Worm (Caenorhabditis elegans) whole organism, young adult: ENCODE results near the gene Y75B12B.11.

Source experiments
- B0019.2 ChIP-seq: fragments of 200-800 bp; sonication (Bioruptor generic); conservative IDR thresholded peaks from 2 replicates; pipeline ENCODE4 v1.3.6; 2022; ENCODE audit warnings: missing genetic modification reagents, missing genetic modification characterization, missing compliant biosample characterization
- B0261.1 ChIP-seq: sonication (generic microtip); optimal IDR thresholded peaks from 2 replicates; lab custom pipeline; 2016; ENCODE audit warnings: mild to moderate bottlenecking, missing genetic modification characterization, moderate library complexity, missing compliant biosample characterization
- C06A6.2 ChIP-seq: fragments of 200-800 bp; sonication (Bioruptor generic); conservative IDR thresholded peaks from 2 replicates; pipeline ENCODE4 v1.3.6; 2022; ENCODE audit warnings: missing genetic modification characterization, missing compliant biosample characterization
- D2030.7 ChIP-seq: fragments of 200-800 bp; sonication (Bioruptor generic); IDR thresholded peaks from 2 replicates; pipeline ENCODE4 v1.3.6; 2022; ENCODE audit warnings: missing genetic modification reagents, missing genetic modification characterization, missing compliant biosample characterization
- F10E7.11 ChIP-seq: sonication (generic microtip); optimal IDR thresholded peaks from 2 replicates; lab custom pipeline; 2017; ENCODE audit warnings: mild to moderate bottlenecking, missing genetic modification characterization, moderate library complexity, missing compliant biosample characterization
- F22D6.2 ChIP-seq: sonication (generic microtip); optimal IDR thresholded peaks from 2 replicates; lab custom pipeline; 2016; ENCODE audit warnings: mild to moderate bottlenecking, missing genetic modification characterization, missing compliant biosample characterization
- F49E8.2 ChIP-seq: sonication (generic microtip); optimal IDR thresholded peaks from 3 replicates; lab custom pipeline; 2017; ENCODE audit warnings: missing genetic modification characterization, mild to moderate bottlenecking, missing compliant biosample characterization, antibody characterized with exemption, moderate library complexity; ENCODE audit not compliant: insufficient read depth
- F57C9.4 ChIP-seq: sonication (generic microtip); optimal IDR thresholded peaks from 2 replicates; lab custom pipeline; 2017; ENCODE audit warnings: mild to moderate bottlenecking, missing genetic modification characterization, missing compliant biosample characterization
- K12H6.12 ChIP-seq: fragments of 200-800 bp; sonication (Bioruptor generic); optimal IDR thresholded peaks from 2 replicates; lab custom pipeline; 2018; ENCODE audit warnings: mild to moderate bottlenecking, missing genetic modification characterization, missing compliant biosample characterization
- T26A5.8 ChIP-seq: sonication (generic microtip); optimal IDR thresholded peaks from 2 replicates; lab custom pipeline; 2016; ENCODE audit warnings: missing genetic modification characterization, missing compliant biosample characterization
- Y79H2A.3 ChIP-seq: fragments of 200-800 bp; sonication (Bioruptor generic); conservative IDR thresholded peaks from 2 replicates; pipeline ENCODE4 v1.3.6; 2022; ENCODE audit warnings: missing genetic modification reagents, missing genetic modification characterization, missing compliant biosample characterization
- akir-1 ChIP-seq: fragments of 200-800 bp; sonication (Bioruptor generic); optimal IDR thresholded peaks from 2 replicates; lab custom pipeline; 2018; ENCODE audit warnings: mild to moderate bottlenecking, missing genetic modification characterization, moderate library complexity, missing compliant biosample characterization
- atf-7 ChIP-seq: sonication (generic microtip); optimal IDR thresholded peaks from 2 replicates; lab custom pipeline; 2017; ENCODE audit warnings: mild to moderate bottlenecking, missing genetic modification characterization, missing compliant biosample characterization
- athp-1 ChIP-seq: sonication (generic microtip); optimal IDR thresholded peaks from 2 replicates; lab custom pipeline; 2017; ENCODE audit warnings: mild to moderate bottlenecking, missing genetic modification characterization, missing compliant biosample characterization
- attf-3 ChIP-seq: fragments of 200-800 bp; sonication (Bioruptor generic); conservative IDR thresholded peaks from 2 replicates; pipeline ENCODE4 v1.3.6; 2022; ENCODE audit warnings: missing genetic modification reagents, missing genetic modification characterization, missing compliant biosample characterization
- attf-5 ChIP-seq: fragments of 200-800 bp; sonication (Bioruptor generic); optimal IDR thresholded peaks from 2 replicates; lab custom pipeline; 2018; ENCODE audit warnings: mild to moderate bottlenecking, missing genetic modification characterization, missing compliant biosample characterization
- bed-1 ChIP-seq: fragments of 200-800 bp; sonication (Bioruptor generic); IDR thresholded peaks from 2 replicates; pipeline ENCODE4 v1.3.6; 2022; ENCODE audit warnings: missing genetic modification reagents, missing genetic modification characterization, missing compliant biosample characterization
- bed-2 ChIP-seq: fragments of 200-800 bp; sonication (Bioruptor generic); IDR thresholded peaks from 2 replicates; pipeline ENCODE4 v1.3.6; 2022; ENCODE audit warnings: missing genetic modification reagents, missing genetic modification characterization, missing compliant biosample characterization
- cebp-1 ChIP-seq, 2 experiments: fragments of 200-800 bp in 1 of 2; sonication (Bioruptor generic) in 1 of 2; sonication (generic microtip) in 1 of 2; IDR thresholded peaks in 1 of 2; optimal IDR thresholded peaks in 1 of 2; 2 replicates each; pipeline versions ENCODE4 v1.3.6 to Lab custom; 2017 to 2022; ENCODE audit warnings: missing compliant biosample characterization in 2 of 2, missing genetic modification characterization in 2 of 2, mild to moderate bottlenecking in 1 of 2, missing genetic modification reagents in 1 of 2, moderate library complexity in 1 of 2
- ceh-40 ChIP-seq: fragments of 200-800 bp; sonication (Bioruptor generic); IDR thresholded peaks from 2 replicates; pipeline ENCODE4 v1.3.6; 2022; ENCODE audit warnings: missing genetic modification characterization, missing compliant biosample characterization
- ceh-58 ChIP-seq: fragments of 200-800 bp; sonication (Bioruptor generic); IDR thresholded peaks from 2 replicates; pipeline ENCODE4 v1.3.6; 2022; ENCODE audit warnings: missing genetic modification characterization, missing compliant biosample characterization
- ceh-79 ChIP-seq: sonication (generic microtip); optimal IDR thresholded peaks from 2 replicates; lab custom pipeline; 2017; ENCODE audit warnings: mild to moderate bottlenecking, missing genetic modification characterization, missing compliant biosample characterization
- chd-7 ChIP-seq: sonication (generic microtip); optimal IDR thresholded peaks from 2 replicates; lab custom pipeline; 2016; ENCODE audit warnings: mild to moderate bottlenecking, missing genetic modification characterization, moderate library complexity, missing compliant biosample characterization
- egl-18 ChIP-seq: fragments of 200-800 bp; sonication (Bioruptor generic); IDR thresholded peaks from 2 replicates; pipeline ENCODE4 v1.3.6; 2022; ENCODE audit warnings: missing genetic modification reagents, missing genetic modification characterization, missing compliant biosample characterization
- ets-4 ChIP-seq: fragments of 200-800 bp; sonication (Bioruptor generic); optimal IDR thresholded peaks from 2 replicates; lab custom pipeline; 2018; ENCODE audit warnings: mild to moderate bottlenecking, missing genetic modification characterization, missing compliant biosample characterization
- fkh-3 ChIP-seq: sonication (generic microtip); optimal IDR thresholded peaks from 2 replicates; lab custom pipeline; 2016; ENCODE audit warnings: mild to moderate bottlenecking, missing genetic modification characterization, missing compliant biosample characterization
- gei-17 ChIP-seq: fragments of 200-800 bp; sonication (Bioruptor generic); optimal IDR thresholded peaks from 2 replicates; lab custom pipeline; 2018; ENCODE audit warnings: mild to moderate bottlenecking, missing genetic modification characterization, missing compliant biosample characterization
- him-1 ChIP-seq: sonication (generic microtip); optimal IDR thresholded peaks from 2 replicates; lab custom pipeline; 2016; ENCODE audit warnings: missing genotype, missing genetic modification reagents, missing genetic modification characterization, missing compliant biosample characterization
- hlh-12 ChIP-seq: sonication (generic microtip); optimal IDR thresholded peaks from 2 replicates; lab custom pipeline; 2016; ENCODE audit warnings: missing genetic modification characterization, missing compliant biosample characterization
- hlh-26 ChIP-seq: fragments of 200-800 bp; sonication (Bioruptor generic); conservative IDR thresholded peaks from 2 replicates; pipeline ENCODE4 v1.3.6; 2022; ENCODE audit warnings: missing genetic modification reagents, missing genetic modification characterization, missing compliant biosample characterization
- hrde-1 ChIP-seq: sonication (generic microtip); optimal IDR thresholded peaks from 2 replicates; lab custom pipeline; 2016; ENCODE audit warnings: missing genetic modification characterization, mild to moderate bottlenecking, missing compliant biosample characterization, moderate library complexity, missing genotype, missing genetic modification reagents, borderline replicate concordance
- lin-35 ChIP-seq, 3 experiments: fragments of 150-350 bp in 2 of 3; sonication (generic microtip) in 1 of 3; optimal IDR thresholded peaks; 2 replicates each; lab custom pipeline; 2014 to 2018; ENCODE audit warnings: missing biosample characterization in 3 of 3, missing genetic modification characterization in 3 of 3, missing genetic modification reagents in 3 of 3
- madf-8 ChIP-seq: fragments of 200-800 bp; sonication (Bioruptor generic); conservative IDR thresholded peaks from 2 replicates; pipeline ENCODE4 v1.3.6; 2022; ENCODE audit warnings: missing genetic modification reagents, missing genetic modification characterization, missing compliant biosample characterization
- mes-4 ChIP-seq: sonication (generic microtip); optimal IDR thresholded peaks from 2 replicates; lab custom pipeline; 2016; ENCODE audit warnings: missing genotype, missing genetic modification characterization, missing compliant biosample characterization
- nfya-2 ChIP-seq: fragments of 200-800 bp; sonication (Bioruptor generic); IDR thresholded peaks from 2 replicates; pipeline ENCODE4 v1.3.6; 2022; ENCODE audit warnings: missing genetic modification reagents, missing genetic modification characterization, missing compliant biosample characterization
- nhr-179 ChIP-seq: sonication (generic microtip); optimal IDR thresholded peaks from 2 replicates; lab custom pipeline; 2016; ENCODE audit warnings: mild to moderate bottlenecking, missing genetic modification characterization, missing compliant biosample characterization
- nhr-27 ChIP-seq: fragments of 200-800 bp; sonication (Bioruptor generic); optimal IDR thresholded peaks from 2 replicates; lab custom pipeline; 2018; ENCODE audit warnings: mild to moderate bottlenecking, missing genetic modification characterization, moderate library complexity, missing compliant biosample characterization
- rpc-1 ChIP-seq, 2 experiments: fragments of 150-350 bp in 1 of 2; sonication (generic microtip) in 1 of 2; optimal IDR thresholded peaks; 2 replicates each; lab custom pipeline; 2014 to 2018; ENCODE audit warnings: missing biosample characterization in 1 of 2, missing genetic modification characterization in 1 of 2, missing genetic modification reagents in 1 of 2, missing genotype in 1 of 2
- sea-2 ChIP-seq: fragments of 200-800 bp; sonication (Bioruptor generic); IDR thresholded peaks from 2 replicates; pipeline ENCODE4 v1.3.6; 2022; ENCODE audit warnings: missing genetic modification characterization, missing compliant biosample characterization
- snpc-1.1 ChIP-seq: sonication (generic microtip); optimal IDR thresholded peaks from 2 replicates; lab custom pipeline; 2017; ENCODE audit warnings: missing genetic modification characterization, mild to moderate bottlenecking, missing compliant biosample characterization, antibody characterized with exemption, moderate library complexity, missing genotype, missing genetic modification reagents; ENCODE audit not compliant: insufficient read depth
- snpc-3.4 ChIP-seq: sonication (generic microtip); optimal IDR thresholded peaks from 2 replicates; lab custom pipeline; 2017; ENCODE audit warnings: missing genetic modification characterization, mild to moderate bottlenecking, missing compliant biosample characterization, antibody characterized with exemption, moderate library complexity, missing genotype, missing genetic modification reagents
- tlf-1 ChIP-seq: fragments of 200-800 bp; sonication (Bioruptor generic); optimal IDR thresholded peaks from 2 replicates; lab custom pipeline; 2018; ENCODE audit warnings: mild to moderate bottlenecking, missing genetic modification characterization, missing compliant biosample characterization
- unc-130 ChIP-seq: sonication (generic microtip); optimal IDR thresholded peaks from 2 replicates; lab custom pipeline; 2016; ENCODE audit warnings: missing genetic modification reagents, missing genetic modification characterization, missing compliant biosample characterization
- ztf-18 ChIP-seq: sonication (generic microtip); optimal IDR thresholded peaks from 2 replicates; lab custom pipeline; 2016; ENCODE audit warnings: missing genotype, mild to moderate bottlenecking, missing genetic modification characterization, missing compliant biosample characterization
- ztf-25 ChIP-seq: fragments of 200-800 bp; sonication (Bioruptor generic); IDR thresholded peaks from 2 replicates; pipeline ENCODE4 v1.3.6; 2022; ENCODE audit warnings: missing genetic modification reagents, missing genetic modification characterization, missing compliant biosample characterization
- ztf-28 ChIP-seq: fragments of 200-800 bp; sonication (Bioruptor generic); IDR thresholded peaks from 2 replicates; pipeline ENCODE4 v1.3.6; 2022; ENCODE audit warnings: missing genetic modification reagents, missing genetic modification characterization, missing compliant biosample characterization
- ztf-3 ChIP-seq: fragments of 200-800 bp; sonication (Bioruptor generic); optimal IDR thresholded peaks from 2 replicates; lab custom pipeline; 2018; ENCODE audit warnings: mild to moderate bottlenecking, missing genetic modification characterization, missing compliant biosample characterization

Gene Y75B12B.11

ce11 chrV:15190903-15191302 is at the start of gene Y75B12B.11 (continued):
- peak; percentile 95 for TF ChIP-seq mes-4
- TF ChIP-seq F10E7.11, result peak; percentile 76
- peak; percentile 71 for TF ChIP-seq madf-8 (GFP tag; lab: Robert Waterston, UW)
- peak; percentile 97 for TF ChIP-seq B0261.1
- peak; percentile 68 for TF ChIP-seq gei-17
- TF ChIP-seq hrde-1 (tag; lab: Kevin White, UChicago), result peak; percentile 97
- peak; percentile 97 for TF ChIP-seq chd-7 (tag; lab: Kevin White, UChicago)
- TF ChIP-seq T26A5.8, result peak; percentile 98
- peak; percentile 87 for TF ChIP-seq ets-4 (GFP tag; lab: Kevin White, UChicago)
- peak; percentile 83 for TF ChIP-seq K12H6.12 (tag; lab: Kevin White, UChicago)
- peak; percentile 93 for TF ChIP-seq fkh-3 (tag; lab: Kevin White, UChicago)
- TF ChIP-seq Y79H2A.3 (GFP tag; lab: Robert Waterston, UW), result peak; percentile 91
- TF ChIP-seq hlh-12 (tag; lab: Kevin White, UChicago), result peak; percentile 80
- TF ChIP-seq ceh-79, result peak; percentile 97
- peak; percentile 94; the same call in 1 of the 2 replicates for TF ChIP-seq bed-1 (GFP tag; lab: Robert Waterston, UW)
- peak; percentile 46 for TF ChIP-seq ztf-3 (GFP tag; lab: Kevin White, UChicago)
- peak; percentile 90; the same call in 1 of the 2 replicates for TF ChIP-seq nfya-2 (GFP tag; lab: Robert Waterston, UW)
- peak; percentile 97 for TF ChIP-seq nhr-27 (tag; lab: Kevin White, UChicago)
- peak; percentile 98 for TF ChIP-seq athp-1 (tag; lab: Kevin White, UChicago)
- peak; percentile 62 for TF ChIP-seq B0019.2 (GFP tag; lab: Robert Waterston, UW)
- peak; percentile 97 for TF ChIP-seq rpc-1 (optimal IDR thresholded peaks at IDR 0.05; lab: Kevin White, UChicago)
- peak; percentile 97 for TF ChIP-seq rpc-1 (tag; optimal IDR thresholded peaks at IDR 0.05; lab: Kevin White, UChicago)
- peak; percentile 95 for TF ChIP-seq atf-7 (tag; lab: Kevin White, UChicago)
- TF ChIP-seq ceh-40 (GFP tag; lab: Robert Waterston, UW), result peak; percentile 94
- TF ChIP-seq snpc-1.1 (tag; lab: Kevin White, UChicago), result peak; percentile 81
- TF ChIP-seq cebp-1 (GFP tag; IDR thresholded peaks at IDR 0.05; lab: Robert Waterston, UW), result peak; percentile 67; the same call in 1 of the 2 replicates
- TF ChIP-seq cebp-1 (tag; optimal IDR thresholded peaks at IDR 0.05; lab: Kevin White, UChicago), result peak; percentile 88
- TF ChIP-seq nhr-179 (tag; lab: Kevin White, UChicago), result peak; percentile 81
- peak; percentile 40 for TF ChIP-seq akir-1 (GFP tag; lab: Kevin White, UChicago)
- TF ChIP-seq egl-18, result peak; percentile 84
- TF ChIP-seq F22D6.2 (tag; lab: Kevin White, UChicago), result peak; percentile 82
- TF ChIP-seq ceh-58, result peak; percentile 96
- TF ChIP-seq D2030.7 (GFP tag; lab: Robert Waterston, UW), result peak; percentile 96
- no peak; the same call in 1 of the 2 replicates for TF ChIP-seq bed-2 (GFP tag; lab: Robert Waterston, UW)
- peak; percentile 87 for TF ChIP-seq him-1
- TF ChIP-seq ztf-25 (GFP tag; lab: Robert Waterston, UW), result peak; percentile 96
- peak; percentile 95 for TF ChIP-seq tlf-1 (GFP tag; lab: Kevin White, UChicago)
- TF ChIP-seq unc-130 (GFP tag; lab: Kevin White, UChicago), result peak; percentile 92
- TF ChIP-seq attf-3 (GFP tag; lab: Robert Waterston, UW), result peak; percentile 77
- peak; percentile 89 for TF ChIP-seq attf-5 (GFP tag; lab: Kevin White, UChicago)
- peak; percentile 80 for TF ChIP-seq C06A6.2 (GFP tag; lab: Robert Waterston, UW)
- peak; percentile 94 for TF ChIP-seq ztf-28 (GFP tag; lab: Robert Waterston, UW)
- peak; percentile 96 for TF ChIP-seq F49E8.2 (tag; lab: Kevin White, UChicago)
- TF ChIP-seq F57C9.4 (tag; lab: Kevin White, UChicago), result peak; percentile 91
- TF ChIP-seq hlh-26 (GFP tag; lab: Robert Waterston, UW), result 0 out of 2 replicates have a peak, but pooled peaks have one; percentile 80
- peak; percentile 86 for TF ChIP-seq ztf-18 (tag; lab: Kevin White, UChicago)
- TF ChIP-seq lin-35 (GFP tag; optimal IDR thresholded peaks at IDR 0.05; lab: Kevin White, UChicago), result peak in 2 of 3 experiments; percentile 72 to 87
- 0 out of 2 replicates have a peak, but pooled peaks have one; percentile 60 for TF ChIP-seq sea-2 (GFP tag; lab: Robert Waterston, UW)
- TF ChIP-seq snpc-3.4 (tag; lab: Kevin White, UChicago), result peak; percentile 85
